Worm (Caenorhabditis elegans): ENCODE measurements around the gene twk-9.

twk-9 gene

ce11 chrIV:9668103-9668672 lies 24.8 kb upstream of the twk-9 start (continued):
- TF ChIP-seq mep-1 (tag; optimal IDR thresholded peaks at IDR 0.05) (peak; percentile 19), dmd-6 (GFP tag; IDR thresholded peaks at IDR 0.05) (peak; percentile 57), ceh-62 (tag; optimal IDR thresholded peaks at IDR 0.05) (no peak), lin-15B (tag; optimal IDR thresholded peaks at IDR 0.05) (no peak), lsy-2 (tag; optimal IDR thresholded peaks at IDR 0.05) (peak in 1 of 2 experiments; percentile 20), daf-16 (GFP tag; optimal IDR thresholded peaks at IDR 0.05) (no peak), daf-16 (tag; optimal IDR thresholded peaks at IDR 0.05) (peak; percentile 94), ceh-82 (tag; optimal IDR thresholded peaks at IDR 0.05) (no peak), vab-7 (GFP tag; IDR thresholded peaks at IDR 0.05) (no peak), nhr-77 (tag; optimal IDR thresholded peaks at IDR 0.05) (peak; percentile 13), aly-2 (tag; optimal IDR thresholded peaks at IDR 0.05) (no peak), lin-39 (tag; optimal IDR thresholded peaks at IDR 0.05) (no peak), ZK546.5 (tag; optimal IDR thresholded peaks at IDR 0.05) (no peak)

- TF ChIP-seq D1046.2 (GFP tag; IDR thresholded peaks at IDR 0.05) = no peak
- TF ChIP-seq tag-97 (GFP tag; IDR thresholded peaks at IDR 0.05) = no peak
- no peak for TF ChIP-seq ctbp-1 (GFP tag; IDR thresholded peaks at IDR 0.05)
- TF ChIP-seq php-3 (GFP tag; IDR thresholded peaks at IDR 0.05) = no peak
- TF ChIP-seq F37D6.2 (tag; optimal IDR thresholded peaks at IDR 0.05) = no peak
- no peak for TF ChIP-seq nhr-77 (tag; optimal IDR thresholded peaks at IDR 0.05)
- TF ChIP-seq hlh-30 (tag; optimal IDR thresholded peaks at IDR 0.05; ENCODE audit: insufficient read depth) = peak; percentile 77
- TF ChIP-seq lir-3 (tag; optimal IDR thresholded peaks at IDR 0.05) = no peak
- no peak for TF ChIP-seq daf-12 (tag; optimal IDR thresholded peaks at IDR 0.05)
- TF ChIP-seq dmd-6 (GFP tag; IDR thresholded peaks at IDR 0.05) = peak; percentile 56
- TF ChIP-seq ceh-82 (tag; optimal IDR thresholded peaks at IDR 0.05) = no peak
- no peak for TF ChIP-seq ztf-11 (tag; optimal IDR thresholded peaks at IDR 0.05)
- no peak for TF ChIP-seq Y48G9A.11 (GFP tag; IDR thresholded peaks at IDR 0.05)
- no peak for TF ChIP-seq aly-2 (tag; optimal IDR thresholded peaks at IDR 0.05)
- 0 out of 2 replicates have a peak, but pooled peaks have one; percentile 42 for TF ChIP-seq saeg-2 (GFP tag; IDR thresholded peaks at IDR 0.05)
- TF ChIP-seq jun-1 (tag; optimal IDR thresholded peaks at IDR 0.05) = no peak
- TF ChIP-seq lsy-2 (tag; optimal IDR thresholded peaks at IDR 0.05) = peak in 1 of 2 experiments; percentile 48
- TF ChIP-seq mep-1 (tag; optimal IDR thresholded peaks at IDR 0.05) = peak; percentile 5
- TF ChIP-seq nhr-102 (tag; optimal IDR thresholded peaks at IDR 0.05) = no peak
- peak; percentile 43; the same call in 1 of the 2 replicates for TF ChIP-seq hmg-1.1 (GFP tag; IDR thresholded peaks at IDR 0.05)
- TF ChIP-seq mdl-1 (tag; optimal IDR thresholded peaks at IDR 0.05) = peak; percentile 24 to 80
- no peak for TF ChIP-seq nhr-10 (tag; optimal IDR thresholded peaks at IDR 0.05)
- TF ChIP-seq hlh-11 (tag; optimal IDR thresholded peaks at IDR 0.05) = peak; percentile 81
- TF ChIP-seq nhr-41 (GFP tag; IDR thresholded peaks at IDR 0.05) = no peak
- TF ChIP-seq dve-1 (tag; optimal IDR thresholded peaks at IDR 0.05; ENCODE audit: insufficient read depth) = peak; percentile 37
- TF ChIP-seq spr-1 (tag; optimal IDR thresholded peaks at IDR 0.05) = no peak
- peak; percentile 81 for TF ChIP-seq nhr-28 (tag; optimal IDR thresholded peaks at IDR 0.05)
- TF ChIP-seq unc-62 (GFP tag; optimal IDR thresholded peaks at IDR 0.05 in 1 of 2) = peak in 1 of 2 experiments; percentile 87
- TF ChIP-seq unc-62 (tag; optimal IDR thresholded peaks at IDR 0.05) = no peak
- TF ChIP-seq mes-2 (tag; optimal IDR thresholded peaks at IDR 0.05; ENCODE audit: poor library complexity, severe bottlenecking) = no peak
- TF ChIP-seq F49E8.2 (tag; optimal IDR thresholded peaks at IDR 0.05; ENCODE audit: borderline replicate concordance) = no peak
- TF ChIP-seq daf-16 (GFP tag; optimal IDR thresholded peaks at IDR 0.05) = no peak
- no peak for TF ChIP-seq daf-16 (tag; optimal IDR thresholded peaks at IDR 0.05)
- TF ChIP-seq sdz-12 (GFP tag; optimal IDR thresholded peaks at IDR 0.05) = no peak
- peak; percentile 67 for TF ChIP-seq mxl-3 (GFP tag; optimal IDR thresholded peaks at IDR 0.05)
- no peak for TF ChIP-seq ceh-62 (tag; optimal IDR thresholded peaks at IDR 0.05)
Observed at ce11 chrIV:9669969-9670368, 23.0 kb upstream of the twk-9 start.

Data from whole organism, L4 larva.